Worm (Caenorhabditis elegans) whole organism, dauer: Measurements from ENCODE around the gene T15B7.15.

Source experiments
- unc-62 ChIP-seq: sonication (generic microtip); optimal IDR thresholded peaks from 2 replicates; lab custom pipeline; 2017; ENCODE audit warnings: missing biosample characterization, missing genetic modification reagents, missing genetic modification characterization

The T15B7.15 gene

DNA sequence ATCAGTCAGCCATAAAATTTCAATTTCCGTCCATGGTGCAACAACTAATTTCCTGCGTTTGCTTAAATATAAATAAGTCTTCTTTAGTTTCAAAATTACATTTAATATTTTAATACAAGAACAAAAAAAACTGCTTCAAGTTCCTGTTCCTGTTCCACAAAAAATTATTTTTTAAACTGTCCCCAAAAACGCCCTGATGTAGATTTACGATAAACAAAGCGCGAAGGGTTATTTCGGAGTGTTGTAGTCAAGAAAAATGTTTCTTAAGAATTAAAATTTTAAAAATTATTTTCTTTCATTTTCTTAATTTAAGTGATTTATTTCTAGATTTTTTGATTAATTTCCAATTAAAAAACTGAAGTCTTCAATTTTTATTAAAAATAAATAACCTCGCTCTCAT, at the start of gene T15B7.15:
TSS of gene T15B7.15 (minus strand) at position 67 of the 400 bp plus-strand sequence.
- no peak for TF ChIP-seq unc-62 (GFP tag; lab: Kevin White, UChicago)

DNA sequence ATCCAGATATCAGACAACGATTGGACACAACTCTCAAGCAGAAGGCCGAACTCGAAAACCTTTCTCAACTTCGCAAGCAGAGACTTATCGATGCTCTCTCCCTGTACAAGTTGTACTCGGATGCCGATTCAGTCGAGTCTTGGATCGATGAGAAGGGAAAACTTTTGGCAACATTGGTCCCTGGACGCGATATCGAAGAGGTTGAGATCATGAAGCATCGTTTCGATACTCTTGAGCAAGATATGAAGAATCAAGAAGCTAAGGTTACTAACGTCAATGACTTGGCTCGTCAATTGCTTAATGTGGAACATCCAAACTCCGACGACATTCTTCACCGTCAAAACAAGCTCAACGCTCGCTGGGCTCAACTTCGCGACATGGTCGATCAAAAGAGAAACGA, 46.6 kb upstream of the T15B7.15 start:
- TF ChIP-seq unc-62 (GFP tag; lab: Kevin White, UChicago) = no peak

DNA sequence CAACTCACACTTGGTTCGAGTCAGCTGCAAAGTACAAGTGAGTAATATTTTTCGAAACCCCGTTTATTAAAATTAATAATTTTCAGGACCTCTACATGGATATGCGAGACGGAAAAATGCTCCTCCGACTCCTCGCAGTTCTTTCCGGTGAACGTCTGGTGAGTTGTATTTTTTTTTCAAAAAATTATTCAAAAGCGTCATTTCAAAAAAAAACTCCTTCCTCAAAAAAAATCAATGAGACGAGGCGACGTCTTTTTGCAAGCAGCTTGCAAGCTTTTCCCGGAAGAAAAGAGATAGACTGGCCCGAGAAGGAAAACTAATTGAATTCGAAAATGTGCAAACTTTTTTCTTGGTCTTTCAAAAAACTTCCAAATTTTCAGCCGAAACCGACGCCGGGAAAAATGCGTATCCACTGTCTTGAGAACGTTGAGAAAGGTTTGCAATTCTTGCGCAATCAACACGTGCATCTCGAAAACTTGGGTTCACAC, 44.0 kb upstream of the T15B7.15 start:
- no peak for TF ChIP-seq unc-62 (GFP tag; lab: Kevin White, UChicago)

DNA sequence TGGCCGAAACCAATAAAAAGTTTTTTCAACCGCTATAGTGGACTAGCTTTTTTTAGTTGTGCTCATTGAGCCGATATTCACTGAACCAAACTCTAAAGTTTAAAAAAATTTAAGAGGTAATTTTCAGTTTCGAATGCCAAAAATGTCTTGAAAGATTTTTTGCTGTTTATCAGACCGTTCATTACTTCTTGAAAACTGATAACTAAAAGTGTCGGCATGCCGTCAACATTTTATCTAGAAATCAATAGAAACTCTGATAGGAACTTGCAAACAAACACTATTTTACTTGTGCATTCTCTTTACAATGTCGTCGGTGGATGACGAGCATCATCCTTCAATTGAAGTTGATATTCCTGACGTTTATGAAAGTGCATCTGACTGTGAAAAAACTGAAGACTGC, 43.3 kb upstream of the T15B7.15 start:
- no peak for TF ChIP-seq unc-62 (GFP tag; lab: Kevin White, UChicago)

DNA sequence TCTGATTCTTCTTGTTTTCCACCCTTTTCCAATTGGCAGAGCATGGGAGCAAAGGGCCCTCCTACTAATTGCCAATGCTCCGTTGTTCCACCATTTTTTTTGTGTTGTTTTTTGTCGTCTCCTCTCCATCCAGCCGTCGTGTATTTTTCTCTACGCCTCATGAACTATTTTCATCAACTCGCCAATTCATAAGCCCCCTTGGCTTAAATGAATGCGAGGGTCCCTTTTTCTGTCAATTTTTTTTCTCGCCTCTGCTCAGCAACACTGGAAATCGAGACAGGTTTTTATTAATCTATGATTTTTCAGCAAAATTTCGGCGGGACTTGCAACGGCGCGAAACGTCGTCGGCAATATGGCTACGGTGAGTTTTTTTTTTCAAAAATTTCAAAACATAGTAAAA, 42.6 kb upstream of the T15B7.15 start, which contains the start of gene unc-70:
TSS of gene unc-70 (plus strand) at position 301 of the 400 bp plus-strand sequence.
- no peak for TF ChIP-seq unc-62 (GFP tag; lab: Kevin White, UChicago)

DNA sequence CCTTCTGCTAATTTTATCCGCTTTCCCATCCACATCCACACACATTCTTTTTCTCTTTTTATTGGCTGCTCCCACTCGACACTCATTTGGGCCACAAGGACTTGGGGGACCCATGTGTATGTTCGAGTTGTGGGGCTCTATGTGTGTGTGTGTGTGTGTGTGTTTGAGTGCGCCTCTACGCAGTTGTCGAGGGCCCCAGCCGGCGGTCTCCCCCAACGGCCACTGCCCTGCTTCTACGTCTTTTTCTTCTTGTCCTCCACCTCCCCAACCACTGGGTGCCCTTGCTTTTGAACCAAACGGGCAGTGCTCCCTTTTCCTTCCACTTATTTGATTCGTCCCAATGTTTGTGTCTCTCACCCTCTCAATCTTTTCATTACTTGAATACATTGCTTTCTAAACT, 42.2 kb upstream of the T15B7.15 start:
- TF ChIP-seq unc-62 (GFP tag; lab: Kevin White, UChicago) = no peak

DNA sequence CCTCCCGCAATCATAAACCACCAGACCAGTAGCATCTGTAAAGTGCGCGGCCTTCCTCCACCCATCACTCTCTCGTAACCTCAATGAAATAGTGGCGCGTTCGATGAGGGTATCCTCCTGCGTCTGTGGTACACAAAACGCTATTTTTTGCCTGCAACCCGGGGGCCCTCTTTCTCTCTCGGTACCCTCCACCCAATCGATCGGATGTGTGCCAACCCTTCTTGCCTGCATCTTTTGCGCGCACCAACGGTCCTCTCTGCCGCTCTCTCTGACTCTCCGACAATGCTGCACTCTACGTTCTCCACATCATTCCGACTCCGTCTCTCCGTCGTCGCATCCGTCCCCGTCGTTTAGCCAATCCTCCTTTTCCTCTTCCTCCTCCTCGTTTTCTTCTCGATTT, 41.0 kb upstream of the T15B7.15 start:
- no peak for TF ChIP-seq unc-62 (GFP tag; lab: Kevin White, UChicago)

DNA sequence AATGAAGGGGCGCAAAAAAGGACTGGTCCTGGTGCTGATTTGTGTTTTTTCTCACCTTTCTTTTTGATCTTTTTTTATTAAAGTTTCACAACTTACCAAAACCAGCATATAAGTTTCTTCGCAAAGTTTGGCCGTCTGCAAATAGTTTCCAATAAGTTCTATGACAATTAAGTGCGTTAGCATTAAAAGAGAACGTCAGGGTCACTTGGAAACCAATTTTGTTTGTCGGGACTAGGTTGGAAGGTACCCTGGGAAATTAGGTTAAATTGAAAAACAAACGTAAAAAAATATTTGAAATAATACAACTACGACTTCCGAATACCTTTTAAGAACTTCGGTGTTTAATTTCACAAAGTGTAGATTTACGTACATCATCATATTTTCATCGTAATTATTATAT, 40.1 kb upstream of the T15B7.15 start:
- no peak for TF ChIP-seq unc-62 (GFP tag; lab: Kevin White, UChicago)

DNA sequence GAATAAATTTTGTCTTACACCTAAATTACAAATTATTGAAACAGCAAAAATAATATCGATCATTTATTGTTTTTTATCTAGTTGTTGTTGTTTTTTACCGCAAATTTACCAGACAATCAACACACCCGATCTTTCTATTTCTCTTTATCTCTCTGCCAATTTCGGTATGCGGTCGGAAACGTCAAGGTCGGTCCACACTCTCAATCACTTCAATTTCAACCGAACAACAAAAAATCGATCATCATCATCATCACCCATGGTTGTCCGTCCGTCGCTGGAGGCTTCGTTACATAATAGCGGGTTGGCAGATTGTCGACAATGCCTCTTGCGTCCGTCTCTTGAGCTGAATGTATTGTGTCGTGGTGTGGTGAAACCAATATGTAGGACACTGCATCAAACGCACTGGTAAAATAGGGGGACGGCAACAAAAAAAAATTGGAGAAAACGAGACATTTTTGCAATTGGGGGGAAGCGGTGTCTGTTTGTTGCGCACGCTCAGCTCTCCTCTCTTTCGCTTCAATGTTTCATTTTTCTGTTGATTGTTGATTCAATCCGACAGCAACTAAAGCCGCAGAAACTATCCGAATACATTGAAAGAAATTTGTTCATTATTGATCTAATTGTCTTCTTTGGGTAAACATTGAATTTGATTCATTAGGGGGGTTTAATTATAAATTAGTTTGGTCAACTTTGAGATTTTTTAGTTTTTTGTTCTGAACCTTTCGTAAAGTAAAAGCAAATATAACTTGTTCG, 38.5 kb upstream of the T15B7.15 start:
- TF ChIP-seq unc-62 (GFP tag; lab: Kevin White, UChicago) = no peak

DNA sequence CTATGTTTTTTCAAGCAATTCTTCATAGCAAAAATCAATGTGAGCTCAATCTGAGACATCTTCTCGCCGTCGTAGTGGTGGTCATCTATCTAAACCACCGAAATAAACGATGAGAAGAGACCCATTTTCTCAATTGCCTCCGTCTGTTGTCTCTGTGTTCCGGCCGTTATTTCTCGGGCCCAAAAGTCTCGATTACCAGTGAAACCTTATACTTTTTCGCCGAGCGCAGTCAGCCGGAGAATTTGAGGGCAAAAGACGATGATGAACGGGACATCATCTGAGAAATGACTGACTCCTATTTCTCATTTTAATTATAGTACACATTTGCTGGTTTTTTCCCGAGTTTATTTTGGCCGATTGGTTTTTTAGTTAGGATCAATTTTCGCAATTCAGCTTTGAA, 37.3 kb upstream of the T15B7.15 start:
- no peak for TF ChIP-seq unc-62 (GFP tag; lab: Kevin White, UChicago)

DNA sequence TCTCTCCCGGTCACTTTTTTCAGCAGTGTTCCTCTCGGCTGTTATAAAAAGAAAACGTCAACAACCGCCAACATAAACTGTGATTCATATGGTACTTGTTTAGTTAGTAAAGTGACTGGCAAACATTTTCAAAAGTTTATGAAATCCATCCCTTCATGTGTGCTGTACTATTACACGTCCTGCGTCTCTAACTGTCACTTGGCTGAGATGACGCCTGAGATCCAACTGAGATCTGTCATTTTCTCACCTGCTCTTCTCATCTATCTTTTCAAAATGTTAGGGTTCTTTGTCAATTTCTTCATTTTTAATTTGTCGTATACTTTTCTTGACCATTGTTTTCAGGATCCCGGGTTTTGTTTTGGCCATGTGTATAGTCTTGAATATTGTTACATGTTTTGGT, 36.3 kb upstream of the T15B7.15 start:
- TF ChIP-seq unc-62 (GFP tag; lab: Kevin White, UChicago) = no peak

DNA sequence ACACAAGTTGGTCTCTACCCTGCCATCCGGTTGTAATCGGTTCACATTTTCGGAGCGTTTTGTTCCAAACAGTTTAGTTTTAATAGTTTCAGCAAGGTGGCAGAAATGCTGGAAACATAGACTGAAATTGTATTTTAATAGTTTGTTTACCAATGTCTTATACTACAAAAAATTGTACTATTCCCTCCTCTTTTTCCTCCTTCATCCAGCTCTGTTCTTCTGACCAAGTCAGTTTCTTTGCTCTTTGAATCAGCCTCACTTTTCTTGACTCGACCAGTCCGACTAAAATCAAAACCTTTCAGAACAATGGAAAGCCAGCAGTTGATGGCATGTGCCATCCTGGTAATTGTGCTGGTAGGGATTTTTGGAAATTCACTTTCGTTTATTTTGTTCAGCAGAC, 31.5 kb upstream of the T15B7.15 start, which contains the start of gene frpr-18:
TSS of gene frpr-18 (plus strand) at position 301 of the 400 bp plus-strand sequence.
- TF ChIP-seq unc-62 (GFP tag; lab: Kevin White, UChicago) = no peak

DNA sequence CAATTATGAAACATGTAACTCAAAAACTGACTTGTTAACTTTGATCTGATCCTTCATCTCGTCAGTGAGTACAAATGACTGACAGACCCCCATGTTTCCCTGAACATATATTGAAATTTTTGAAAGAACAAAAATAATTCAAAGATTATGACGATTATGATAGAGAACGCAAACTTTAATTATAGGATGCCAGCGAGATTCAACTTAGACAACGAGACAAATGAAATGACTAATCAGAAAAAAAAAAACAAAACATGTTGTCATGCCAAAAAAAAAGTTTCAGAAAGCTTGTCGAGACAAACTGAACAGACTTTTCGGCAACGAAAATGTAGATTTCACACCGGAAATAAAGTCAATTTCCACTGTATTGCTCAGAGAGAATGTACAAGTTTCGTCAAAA, 16.2 kb upstream of the T15B7.15 start, which contains the start of gene gpa-10:
TSS of gene gpa-10 (minus strand) at position 101 of the 400 bp plus-strand sequence.
- TF ChIP-seq unc-62 (GFP tag; lab: Kevin White, UChicago) = no peak

DNA sequence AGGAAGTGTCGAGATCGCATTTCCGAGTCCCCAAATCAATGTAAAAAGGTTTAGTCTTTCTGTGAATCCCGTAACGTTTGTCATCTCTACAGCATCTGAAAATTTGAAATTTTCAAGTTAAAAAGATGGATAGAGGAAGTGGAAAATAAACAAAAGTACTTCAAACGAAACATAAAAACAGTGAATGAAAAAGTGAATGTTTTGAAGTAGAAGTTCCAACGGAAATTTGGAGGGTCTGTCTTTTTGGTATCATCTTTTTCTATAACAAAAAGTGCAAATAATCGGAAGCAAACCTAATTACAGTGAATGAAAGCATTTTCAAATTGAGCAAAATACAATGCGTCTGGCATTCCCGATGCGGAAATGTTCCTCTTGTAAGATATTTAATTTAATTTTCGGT, 8.0 kb upstream of the T15B7.15 start, which contains the start of gene lgc-54:
TSS of gene lgc-54 (minus strand) at position 101 of the 400 bp plus-strand sequence.
- no peak for TF ChIP-seq unc-62 (GFP tag; lab: Kevin White, UChicago)

DNA sequence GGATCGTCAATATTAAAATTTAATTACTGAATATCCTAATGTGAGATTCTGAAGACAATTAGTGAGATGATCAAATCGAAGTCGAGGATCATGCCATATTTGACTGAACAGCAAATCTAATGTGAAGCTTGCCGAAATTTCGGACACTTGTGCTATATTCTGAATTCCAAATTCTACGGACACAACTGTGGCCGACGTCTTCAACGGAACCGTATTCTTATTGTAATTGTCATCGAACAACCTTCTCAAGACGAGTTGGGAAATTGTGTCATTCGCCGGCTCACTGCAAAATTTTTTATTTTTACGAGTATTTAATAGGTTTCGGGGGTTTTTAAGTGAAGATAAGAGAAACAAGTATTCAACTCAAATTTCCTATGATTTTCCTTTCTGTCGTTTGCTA, 4.0 kb upstream of the T15B7.15 start, which contains the start of gene T15B7.1:
TSS of gene T15B7.1 (plus strand) at position 301 of the 400 bp plus-strand sequence.
- TF ChIP-seq unc-62 (GFP tag; lab: Kevin White, UChicago) = no peak

DNA sequence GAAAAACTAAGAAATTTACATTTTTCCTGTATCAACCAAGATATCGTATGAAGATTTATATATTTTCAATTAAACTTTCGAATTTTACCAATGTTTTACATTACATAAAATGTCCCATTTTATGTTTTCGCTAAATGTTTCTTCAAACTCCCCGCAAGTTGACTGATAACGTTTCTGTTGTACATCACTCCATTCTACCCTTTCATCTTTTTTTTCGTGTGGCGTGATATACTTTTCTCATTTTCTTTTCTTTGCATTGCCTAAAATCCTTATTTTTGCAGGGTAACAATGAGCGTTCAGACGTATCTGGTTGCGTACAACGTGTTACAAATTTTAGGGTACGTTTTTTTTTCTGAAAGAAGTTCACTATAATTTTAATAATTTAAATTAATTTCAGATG, 543 bp upstream of the T15B7.15 start, which contains the start of gene hpo-8:
TSS of gene hpo-8 (plus strand) at position 282 of the 400 bp plus-strand sequence.
- no peak for TF ChIP-seq unc-62 (GFP tag; lab: Kevin White, UChicago)

DNA sequence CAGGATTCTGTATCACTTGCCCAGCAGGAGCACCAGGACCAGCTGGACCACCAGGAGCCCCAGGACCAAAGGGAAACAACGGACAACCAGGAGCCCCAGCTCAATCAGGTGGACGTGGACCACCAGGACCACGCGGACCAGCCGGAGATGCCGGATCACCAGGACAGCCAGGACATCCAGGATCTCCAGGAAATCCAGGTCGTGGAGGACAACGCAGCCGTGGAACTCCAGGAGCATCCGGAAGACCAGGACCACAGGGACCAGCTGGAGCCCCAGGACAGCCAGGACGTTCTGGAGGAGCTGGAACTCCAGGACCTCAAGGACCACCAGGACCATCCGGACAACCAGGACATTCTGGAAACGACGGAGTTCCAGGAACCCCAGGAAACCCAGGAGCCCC, 2.4 kb downstream of the T15B7.15 start:
- TF ChIP-seq unc-62 (GFP tag; lab: Kevin White, UChicago) = no peak
